Worm (Caenorhabditis elegans) whole organism, midembryonic: Measurements from ENCODE around the gene ucp-4.

ENCODE experiments used
- T22C8.4 ChIP-seq: fragments of 200-800 bp; sonication (Bioruptor generic); IDR thresholded peaks from 2 replicates; pipeline ENCODE4 v1.3.6; 2022; ENCODE audit warnings: missing genetic modification characterization, missing compliant biosample characterization
- flt-1 ChIP-seq: fragments of 200-800 bp; sonication (Bioruptor generic); IDR thresholded peaks from 2 replicates; pipeline ENCODE4 v1.3.6; 2022; ENCODE audit warnings: missing genetic modification characterization, missing compliant biosample characterization
- klf-2 ChIP-seq: fragments of 200-800 bp; sonication (Bioruptor generic); conservative IDR thresholded peaks from 2 replicates; pipeline ENCODE4 v1.3.6; 2022; ENCODE audit warnings: missing genetic modification reagents, missing genetic modification characterization, missing compliant biosample characterization
- ref-1 ChIP-seq: fragments of 200-800 bp; sonication (Bioruptor generic); conservative IDR thresholded peaks from 2 replicates; pipeline ENCODE4 v1.3.6; 2022; ENCODE audit warnings: missing genetic modification reagents, missing genetic modification characterization, missing compliant biosample characterization
- tab-1 ChIP-seq: fragments of 200-800 bp; sonication (Bioruptor generic); IDR thresholded peaks from 2 replicates; pipeline ENCODE4 v1.3.6; 2022; ENCODE audit warnings: missing genetic modification characterization, missing compliant biosample characterization
- ztf-23 ChIP-seq: fragments of 200-800 bp; sonication (Bioruptor generic); IDR thresholded peaks from 2 replicates; pipeline ENCODE4 v1.3.6; 2022; ENCODE audit warnings: missing genetic modification reagents, missing genetic modification characterization, missing compliant biosample characterization

DNA sequence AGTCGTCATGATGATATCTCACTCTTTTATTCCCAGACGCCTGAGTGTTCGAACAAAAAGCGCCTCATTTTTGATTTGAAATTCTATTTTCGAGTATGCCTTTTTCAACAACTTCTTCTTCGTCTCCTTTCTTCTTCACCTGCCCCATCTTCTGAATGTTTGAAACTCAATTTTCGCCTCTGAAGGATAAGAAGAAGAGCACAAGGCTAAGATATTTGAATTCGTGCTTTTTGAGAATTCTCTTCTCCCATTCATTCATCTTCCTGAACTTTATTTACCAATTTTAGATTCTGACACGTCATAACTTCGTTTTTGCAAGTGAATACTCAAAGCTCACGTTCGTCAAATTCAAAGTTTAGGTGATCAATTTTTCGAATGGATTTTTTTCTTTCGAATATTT lies 17.1 kb upstream of the ucp-4 start:
- TF ChIP-seq flt-1 (GFP tag; lab: Robert Waterston, UW) (no peak), klf-2 (GFP tag; lab: Robert Waterston, UW) (no peak), ztf-23 (GFP tag; lab: Robert Waterston, UW) (no peak), ref-1 (GFP tag; lab: Robert Waterston, UW) (no peak), tab-1 (GFP tag; lab: Robert Waterston, UW) (no peak), T22C8.4 (GFP tag; lab: Robert Waterston, UW) (no peak)
